Fruit fly (Drosophila melanogaster): ENCODE measurements around the gene Mvl.

Mvl gene

DNA sequence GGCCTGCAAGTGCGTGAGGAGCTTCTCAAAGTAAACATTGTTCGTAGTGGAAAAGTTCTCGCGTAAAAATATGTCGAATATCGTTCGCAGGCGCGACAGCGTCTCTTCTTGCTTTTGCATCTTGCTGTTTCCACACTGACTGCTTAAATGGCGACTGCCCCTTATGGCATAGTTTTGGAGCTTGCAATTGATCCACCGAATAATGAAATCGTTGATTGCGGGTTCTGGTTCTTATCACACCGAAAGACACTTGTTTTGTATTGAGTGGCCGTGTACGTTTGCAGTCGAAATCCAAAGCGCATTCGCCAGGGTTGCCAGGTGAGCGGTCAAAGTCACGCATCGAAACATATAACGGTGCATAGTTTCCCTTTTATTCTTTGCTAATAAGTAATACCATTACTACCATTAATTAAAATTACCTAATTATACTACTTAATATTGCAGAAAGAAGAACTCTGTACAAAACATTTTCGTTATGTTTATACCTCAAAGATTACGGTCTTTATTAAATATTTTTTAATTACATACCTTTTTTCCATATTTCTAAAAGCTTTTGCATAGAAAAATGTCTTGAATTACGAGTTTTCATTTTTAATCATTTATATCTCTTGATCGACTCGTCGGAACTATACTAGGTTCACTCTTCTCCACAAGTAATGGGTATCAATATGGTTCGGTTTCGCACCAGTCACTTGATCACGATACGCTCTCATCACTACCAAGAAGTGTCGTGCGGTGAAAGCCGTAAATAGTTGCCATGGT, 41.0 kb upstream of the Mvl start, which contains the start of the genes CG7044 and Tbc1d22 (continued):
- TF ChIP-seq Sox15 (GFP tag; optimal IDR thresholded peaks at IDR 0.05), result peak; percentile 62
- peak; percentile 35 for TF ChIP-seq Sox14 (GFP tag; optimal IDR thresholded peaks at IDR 0.05)
- no peak for TF ChIP-seq Smox (GFP tag; optimal IDR thresholded peaks at IDR 0.05)
- no peak for TF ChIP-seq CG4318 (GFP tag; optimal IDR thresholded peaks at IDR 0.05)
- no peak for TF ChIP-seq ss (GFP tag; optimal IDR thresholded peaks at IDR 0.05)
- no peak for TF ChIP-seq CG32006 (GFP tag; optimal IDR thresholded peaks at IDR 0.05)
- peak; percentile 70 for TF ChIP-seq Hr39 (GFP tag; optimal IDR thresholded peaks at IDR 0.05)
- TF ChIP-seq svp (GFP tag), result peak; percentile 89
- TF ChIP-seq Gug (GFP tag; IDR thresholded peaks at IDR 0.05), result no peak
- no peak for TF ChIP-seq CG6808 (GFP tag; optimal IDR thresholded peaks at IDR 0.05)
- peak; percentile 68 for TF ChIP-seq CG31627 (GFP tag; optimal IDR thresholded peaks at IDR 0.05)
- TF ChIP-seq CG10669 (GFP tag; optimal IDR thresholded peaks at IDR 0.05), result no peak
- TF ChIP-seq acj6 (GFP tag; optimal IDR thresholded peaks at IDR 0.05), result peak; percentile 47
- TF ChIP-seq fkh (GFP tag; optimal IDR thresholded peaks at IDR 0.05), result peak; percentile 55
- no peak for TF ChIP-seq Lpt (GFP tag; optimal IDR thresholded peaks at IDR 0.05)
- TF ChIP-seq topi (GFP tag; optimal IDR thresholded peaks at IDR 0.05), result peak; percentile 41
- peak; percentile 37 for TF ChIP-seq CG8319 (GFP tag; optimal IDR thresholded peaks at IDR 0.05)
- no peak for TF ChIP-seq Sox102F (GFP tag; optimal IDR thresholded peaks at IDR 0.05)

DNA sequence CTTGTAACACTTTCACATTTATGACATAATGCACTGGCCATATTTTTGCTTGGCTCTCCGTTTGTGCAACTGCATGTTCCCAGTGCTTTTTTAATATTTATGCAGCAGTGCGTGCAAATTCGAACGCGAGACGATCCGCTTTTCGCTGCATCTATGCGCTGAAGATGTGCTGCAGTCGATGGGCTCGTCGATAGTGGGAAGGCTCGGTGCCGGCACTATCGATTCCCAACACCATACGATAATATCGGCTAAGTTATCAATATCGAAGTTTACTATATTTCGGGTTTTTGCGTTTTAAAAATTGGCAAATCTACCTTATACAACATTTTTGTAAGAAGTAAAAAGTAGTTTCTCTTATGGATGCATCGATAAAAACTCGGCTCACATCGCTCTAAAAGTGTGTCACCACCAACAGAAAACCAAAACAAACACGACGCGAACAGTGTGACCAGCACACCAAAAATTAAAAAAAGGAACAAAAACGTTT, 37.1 kb upstream of the Mvl start, which contains the start of gene RhoGAP93B:
Gene RhoGAP93B, minus strand, starts transcription at position 197 of the 487 bp plus-strand sequence.
- peak; percentile 78 for TF ChIP-seq CG6808 (GFP tag; optimal IDR thresholded peaks at IDR 0.05)
- peak; percentile 50 for TF ChIP-seq CG6792 (GFP tag; optimal IDR thresholded peaks at IDR 0.05)
- peak; percentile 93 for TF ChIP-seq CG6163 (GFP tag; IDR thresholded peaks at IDR 0.05)
- TF ChIP-seq CG6276 (GFP tag; optimal IDR thresholded peaks at IDR 0.05), result no peak
- TF ChIP-seq dsx (GFP tag; optimal IDR thresholded peaks at IDR 0.05; ENCODE audit: poor library complexity, severe bottlenecking), result peak; percentile 69
- peak; percentile 58; the same call in 1 of the 2 replicates for TF ChIP-seq CG11294 (GFP tag; IDR thresholded peaks at IDR 0.05)
- no peak for TF ChIP-seq CG11762 (GFP tag; optimal IDR thresholded peaks at IDR 0.05; ENCODE audit: insufficient read depth)
- no peak for TF ChIP-seq vri (GFP tag; optimal IDR thresholded peaks at IDR 0.05)
- peak; percentile 69 for TF ChIP-seq Ets21C (GFP tag; optimal IDR thresholded peaks at IDR 0.05)
- no peak for TF ChIP-seq Blimp-1 (GFP tag; optimal IDR thresholded peaks at IDR 0.05)
- TF ChIP-seq Hr38 (GFP tag; optimal IDR thresholded peaks at IDR 0.05), result no peak
- peak; percentile 88 for TF ChIP-seq Eip78C (GFP tag)
- TF ChIP-seq topi (GFP tag; optimal IDR thresholded peaks at IDR 0.05), result peak; percentile 89
- peak; percentile 84 for TF ChIP-seq lz (GFP tag; optimal IDR thresholded peaks at IDR 0.05)
- peak; percentile 86 for TF ChIP-seq CG10631 (GFP tag; optimal IDR thresholded peaks at IDR 0.05)
- TF ChIP-seq Met (GFP tag; optimal IDR thresholded peaks at IDR 0.05), result no peak
- TF ChIP-seq Sox14 (GFP tag; optimal IDR thresholded peaks at IDR 0.05), result peak; percentile 88
- no peak for TF ChIP-seq Lpt (GFP tag; optimal IDR thresholded peaks at IDR 0.05)
- TF ChIP-seq acj6 (GFP tag; optimal IDR thresholded peaks at IDR 0.05), result peak; percentile 68
- peak; percentile 84 for TF ChIP-seq CG8119 (GFP tag; IDR thresholded peaks at IDR 0.05)
- peak; percentile 37 for TF ChIP-seq net (GFP tag; optimal IDR thresholded peaks at IDR 0.05)
- TF ChIP-seq eg (GFP tag; IDR thresholded peaks at IDR 0.05), result peak; percentile 88
- no peak for TF ChIP-seq Eip93F (GFP tag; optimal IDR thresholded peaks at IDR 0.05)
- no peak for TF ChIP-seq pdm3 (GFP tag; optimal IDR thresholded peaks at IDR 0.05)
- no peak for TF ChIP-seq CG34406 (GFP tag; optimal IDR thresholded peaks at IDR 0.05)
- peak; percentile 74 for TF ChIP-seq CG3919 (GFP tag; optimal IDR thresholded peaks at IDR 0.05)
- peak; percentile 95 for TF ChIP-seq fkh (GFP tag; optimal IDR thresholded peaks at IDR 0.05)
- peak; percentile 82 for TF ChIP-seq Hr39 (GFP tag; optimal IDR thresholded peaks at IDR 0.05)
- TF ChIP-seq Sox102F (GFP tag; optimal IDR thresholded peaks at IDR 0.05), result no peak
- TF ChIP-seq CG11902 (GFP tag; optimal IDR thresholded peaks at IDR 0.05), result peak; percentile 66
- no peak for TF ChIP-seq Smox (GFP tag; optimal IDR thresholded peaks at IDR 0.05)
- peak; percentile 84 for TF ChIP-seq CG32006 (GFP tag; optimal IDR thresholded peaks at IDR 0.05)
- peak; percentile 58 for TF ChIP-seq CG16779 (tag; optimal IDR thresholded peaks at IDR 0.05)
- peak; percentile 70 for TF ChIP-seq CG10669 (GFP tag; optimal IDR thresholded peaks at IDR 0.05)
- TF ChIP-seq CG31627 (GFP tag; optimal IDR thresholded peaks at IDR 0.05), result peak; percentile 82
- peak; percentile 53 for TF ChIP-seq CG8319 (GFP tag; optimal IDR thresholded peaks at IDR 0.05)
- TF ChIP-seq CG8632 (GFP tag; optimal IDR thresholded peaks at IDR 0.05), result peak; percentile 54
- peak; percentile 71 for TF ChIP-seq CG7368 (GFP tag; optimal IDR thresholded peaks at IDR 0.05)
- peak; percentile 49 to 56 for TF ChIP-seq salr (GFP tag; optimal IDR thresholded peaks at IDR 0.05)
- TF ChIP-seq Sox15 (GFP tag; optimal IDR thresholded peaks at IDR 0.05), result peak; percentile 30
- peak; percentile 87 for TF ChIP-seq CG3032 (tag; optimal IDR thresholded peaks at IDR 0.05)
- TF ChIP-seq Gug (GFP tag; IDR thresholded peaks at IDR 0.05), result peak; percentile 85
- no peak for TF ChIP-seq CG9139 (GFP tag; optimal IDR thresholded peaks at IDR 0.05)

All from whole organism, prepupa.